Worm (Caenorhabditis elegans): ENCODE data around the gene ZK896.5.

ce11 chrIV:12869383-12869782 is 10.1 kb downstream of the ZK896.5 start:
- TF ChIP-seq pha-4 (tag; optimal IDR thresholded peaks at IDR 0.05) (no peak), ceh-9 (tag; optimal IDR thresholded peaks at IDR 0.05) (no peak), egl-27 (tag; optimal IDR thresholded peaks at IDR 0.05) (no peak)

Measured in whole organism, L3 larva.